Worm (Caenorhabditis elegans) whole organism, young adult: ENCODE data around the gene djr-1.2.

Experiments used
- C06A6.2 ChIP-seq: fragments of 200-800 bp; sonication (Bioruptor generic); conservative IDR thresholded peaks from 2 replicates; pipeline ENCODE4 v1.3.6; 2022; ENCODE audit warnings: missing genetic modification characterization, missing compliant biosample characterization
- F22D6.2 ChIP-seq: sonication (generic microtip); optimal IDR thresholded peaks from 2 replicates; lab custom pipeline; 2016; ENCODE audit warnings: mild to moderate bottlenecking, missing genetic modification characterization, missing compliant biosample characterization
- Y95B8A.8 ChIP-seq: fragments of 200-800 bp; sonication (Bioruptor generic); IDR thresholded peaks from 2 replicates; pipeline ENCODE4 v1.3.6; 2022; ENCODE audit warnings: missing genetic modification reagents, missing genetic modification characterization, missing compliant biosample characterization
- dox-1 ChIP-seq: fragments of 200-800 bp; sonication (Bioruptor generic); IDR thresholded peaks from 2 replicates; pipeline ENCODE4 v1.3.6; 2022; ENCODE audit warnings: missing genetic modification reagents, missing genetic modification characterization, missing compliant biosample characterization
- hlh-26 ChIP-seq: fragments of 200-800 bp; sonication (Bioruptor generic); conservative IDR thresholded peaks from 2 replicates; pipeline ENCODE4 v1.3.6; 2022; ENCODE audit warnings: missing genetic modification reagents, missing genetic modification characterization, missing compliant biosample characterization
- lir-1 ChIP-seq: fragments of 200-800 bp; sonication (Bioruptor generic); conservative IDR thresholded peaks from 2 replicates; pipeline ENCODE4 v1.3.6; 2022; ENCODE audit warnings: missing genetic modification reagents, missing genetic modification characterization, missing compliant biosample characterization
- nhr-179 ChIP-seq: sonication (generic microtip); optimal IDR thresholded peaks from 2 replicates; lab custom pipeline; 2016; ENCODE audit warnings: mild to moderate bottlenecking, missing genetic modification characterization, missing compliant biosample characterization
- nhr-90 ChIP-seq: sonication (generic microtip); optimal IDR thresholded peaks from 2 replicates; lab custom pipeline; 2016; ENCODE audit warnings: missing genotype, mild to moderate bottlenecking, missing genetic modification characterization, missing compliant biosample characterization
- sea-2 ChIP-seq: fragments of 200-800 bp; sonication (Bioruptor generic); IDR thresholded peaks from 2 replicates; pipeline ENCODE4 v1.3.6; 2022; ENCODE audit warnings: missing genetic modification characterization, missing compliant biosample characterization
- tbx-9 ChIP-seq: sonication (generic microtip); optimal IDR thresholded peaks from 2 replicates; lab custom pipeline; 2016; ENCODE audit warnings: borderline replicate concordance, missing genetic modification characterization, inconsistent platforms, missing compliant biosample characterization

ce11 chrV:4043632-4044031 lies 11.3 kb downstream of the djr-1.2 start, which contains the start of gene phat-3:
- TF ChIP-seq nhr-90 (tag; lab: Kevin White, UChicago) (no peak), F22D6.2 (no peak), sea-2 (GFP tag; lab: Robert Waterston, UW) (no peak), nhr-179 (no peak), C06A6.2 (GFP tag; lab: Robert Waterston, UW) (no peak), hlh-26 (no peak), dox-1 (no peak), tbx-9 (tag; lab: Kevin White, UChicago) (no peak), lir-1 (GFP tag; lab: Robert Waterston, UW) (no peak), Y95B8A.8 (GFP tag; lab: Robert Waterston, UW) (no peak)
